Worm (Caenorhabditis elegans): ENCODE results near the gene tag-180.

tag-180 gene

DNA sequence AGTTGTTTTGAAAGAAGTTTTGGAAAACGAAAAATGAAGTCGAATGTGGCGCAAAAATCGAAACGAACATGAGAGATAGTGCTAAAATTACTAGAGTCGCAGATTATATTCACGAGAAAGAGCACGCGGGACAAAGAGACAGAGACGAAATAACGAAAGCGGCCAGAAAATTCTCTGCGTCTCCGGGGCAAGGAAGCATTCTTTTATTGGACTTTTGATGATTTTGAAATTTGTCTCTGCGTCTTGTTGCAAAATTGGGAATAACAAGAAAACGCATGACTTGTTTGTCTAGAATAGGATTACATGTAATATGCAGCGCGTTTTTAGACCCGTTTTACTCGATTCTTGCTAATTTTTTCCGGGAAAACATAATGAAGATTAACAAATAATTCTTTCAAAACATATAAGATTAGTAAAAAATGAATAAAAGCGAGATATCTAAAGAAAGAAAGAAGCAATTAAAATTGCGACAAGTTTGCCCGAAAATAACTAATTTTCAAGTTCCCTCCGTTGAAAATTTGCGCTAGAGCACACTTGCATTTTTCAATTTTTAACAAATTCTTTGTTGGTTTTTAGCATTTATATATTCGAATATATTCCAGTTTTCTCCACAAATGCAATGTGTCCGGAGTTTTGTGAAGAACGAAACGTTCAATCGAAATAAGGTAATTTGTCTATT, 18.8 kb upstream of the tag-180 start, which contains the start of the genes B0491.6 and pigm-1 (continued):
- TF ChIP-seq lir-3 (tag; optimal IDR thresholded peaks at IDR 0.05; ENCODE audit: poor library complexity) (peak; percentile 30), aha-1 (tag; optimal IDR thresholded peaks at IDR 0.05) (no peak), vab-15 (tag; optimal IDR thresholded peaks at IDR 0.05) (no peak), nhr-237 (tag; optimal IDR thresholded peaks at IDR 0.05) (no peak), fkh-10 (GFP tag; optimal IDR thresholded peaks at IDR 0.05) (peak; percentile 76), ceh-90 (tag; optimal IDR thresholded peaks at IDR 0.05) (peak; percentile 6), sox-4 (tag; optimal IDR thresholded peaks at IDR 0.05) (peak; percentile 75), swsn-7 (tag; optimal IDR thresholded peaks at IDR 0.05) (peak; percentile 77), pag-3 (tag; optimal IDR thresholded peaks at IDR 0.05; ENCODE audit: borderline replicate concordance, insufficient read depth) (no peak), ztf-11 (tag; optimal IDR thresholded peaks at IDR 0.05) (no peak), elt-3 (tag; optimal IDR thresholded peaks at IDR 0.05) (peak in 1 of 6 experiments; percentile 52), dsc-1 (tag; optimal IDR thresholded peaks at IDR 0.05) (peak; percentile 98), nhr-47 (tag; optimal IDR thresholded peaks at IDR 0.05) (peak; percentile 89), ceh-63 (GFP tag; optimal IDR thresholded peaks at IDR 0.05) (no peak), mab-9 (GFP tag; IDR thresholded peaks at IDR 0.05) (no peak)

DNA sequence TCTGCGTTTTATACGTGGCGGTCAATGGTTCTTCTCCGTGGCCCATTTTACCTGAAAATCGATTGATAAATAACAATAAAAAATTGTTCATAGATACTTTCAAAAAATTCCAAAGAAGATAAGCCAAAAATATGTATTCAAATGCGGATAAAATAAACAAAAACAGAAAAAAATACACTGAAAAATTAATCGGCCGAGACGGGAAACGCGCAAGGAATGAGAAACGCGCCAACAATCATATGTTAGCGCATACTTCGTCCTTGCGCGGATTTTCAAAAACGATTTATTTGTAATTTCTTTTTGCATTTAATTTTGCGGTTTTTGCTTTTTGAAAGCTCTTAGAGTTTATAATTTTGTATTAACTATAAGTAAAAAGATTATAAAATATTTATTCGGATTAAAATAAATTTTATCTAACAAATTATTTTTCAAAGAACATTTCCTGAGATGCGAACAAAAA, 16.4 kb upstream of the tag-180 start, which contains the start of gene nduf-11:
nduf-11 (minus strand) TSS at position 51 of the 460 bp plus-strand sequence.
- TF ChIP-seq fkh-4 (tag; optimal IDR thresholded peaks at IDR 0.05; ENCODE audit: borderline replicate concordance): peak; percentile 43
- peak; percentile 89 for TF ChIP-seq nhr-19 (GFP tag; conservative IDR thresholded peaks at IDR 0.05)
- TF ChIP-seq grh-1 (GFP tag; IDR thresholded peaks at IDR 0.05): peak; percentile 90
- peak; percentile 91 for TF ChIP-seq skn-1 (tag; optimal IDR thresholded peaks at IDR 0.05)
- peak; percentile 69 for TF ChIP-seq ama-1 (optimal IDR thresholded peaks at IDR 0.05)
- TF ChIP-seq elt-3 (tag; optimal IDR thresholded peaks at IDR 0.05): peak in 2 of 6 experiments; percentile 64 to 91
- no peak for TF ChIP-seq nhr-28 (tag; optimal IDR thresholded peaks at IDR 0.05)
- TF ChIP-seq lin-15B (tag; optimal IDR thresholded peaks at IDR 0.05): peak; percentile 69
- TF ChIP-seq nhr-85 (tag): peak; percentile 94
- TF ChIP-seq elt-2 (tag; optimal IDR thresholded peaks at IDR 0.05): peak; percentile 74
- TF ChIP-seq dpl-1 (GFP tag; optimal IDR thresholded peaks at IDR 0.05): peak; percentile 97 to 98 (median 97)
- TF ChIP-seq lin-13 (GFP tag; optimal IDR thresholded peaks at IDR 0.05): peak; percentile 75
- TF ChIP-seq efl-3 (GFP tag; optimal IDR thresholded peaks at IDR 0.05): peak; percentile 8
- TF ChIP-seq hpl-2 (GFP tag; optimal IDR thresholded peaks at IDR 0.05): no peak
- TF ChIP-seq lin-35 (GFP tag; optimal IDR thresholded peaks at IDR 0.05): peak; percentile 95 to 98
- peak; percentile 74 for TF ChIP-seq lir-3 (tag; optimal IDR thresholded peaks at IDR 0.05; ENCODE audit: poor library complexity)
- TF ChIP-seq unc-30 (tag; optimal IDR thresholded peaks at IDR 0.05): no peak
- TF ChIP-seq fkh-8 (tag; optimal IDR thresholded peaks at IDR 0.05): peak; percentile 71
- peak; percentile 56 for TF ChIP-seq egl-13 (tag; optimal IDR thresholded peaks at IDR 0.05)
- TF ChIP-seq snu-23 (GFP tag; optimal IDR thresholded peaks at IDR 0.05): peak; percentile 91
- peak; percentile 70 for TF ChIP-seq ztf-4 (tag; optimal IDR thresholded peaks at IDR 0.05)
- no peak for TF ChIP-seq hlh-17 (GFP tag; optimal IDR thresholded peaks at IDR 0.05; ENCODE audit: borderline replicate concordance)
- TF ChIP-seq lin-39 (tag; optimal IDR thresholded peaks at IDR 0.05): peak; percentile 88
- TF ChIP-seq pag-3 (tag; optimal IDR thresholded peaks at IDR 0.05; ENCODE audit: borderline replicate concordance, insufficient read depth): no peak
- peak; percentile 87 for TF ChIP-seq swsn-7 (tag; optimal IDR thresholded peaks at IDR 0.05)
- no peak for TF ChIP-seq nhr-12 (tag; optimal IDR thresholded peaks at IDR 0.05)
- peak; percentile 92 for TF ChIP-seq rnt-1 (tag; optimal IDR thresholded peaks at IDR 0.05)
- TF ChIP-seq ets-5 (GFP tag; IDR thresholded peaks at IDR 0.05): no peak
- TF ChIP-seq isw-1 (GFP tag; IDR thresholded peaks at IDR 0.05): peak; percentile 84
- TF ChIP-seq Y116A8C.19 (tag; optimal IDR thresholded peaks at IDR 0.05; ENCODE audit: borderline replicate concordance): no peak
- TF ChIP-seq mep-1 (tag; optimal IDR thresholded peaks at IDR 0.05): peak; percentile 93
- TF ChIP-seq nhr-90 (tag; optimal IDR thresholded peaks at IDR 0.05; ENCODE audit: poor library complexity): peak; percentile 87
- peak; percentile 85 for TF ChIP-seq lin-14 (GFP tag; optimal IDR thresholded peaks at IDR 0.05)
- peak; percentile 93 for TF ChIP-seq nhr-71 (tag; optimal IDR thresholded peaks at IDR 0.05)
- TF ChIP-seq efl-1 (optimal IDR thresholded peaks at IDR 0.05): peak; percentile 75 to 98
- TF ChIP-seq efl-1 (GFP tag; optimal IDR thresholded peaks at IDR 0.05 in 1 of 2): peak; percentile 96 to 100
- TF ChIP-seq C04F5.9 (tag; optimal IDR thresholded peaks at IDR 0.05): peak; percentile 72
- TF ChIP-seq ceh-90 (tag; optimal IDR thresholded peaks at IDR 0.05): peak; percentile 36
- peak; percentile 70 for TF ChIP-seq blmp-1 (tag; optimal IDR thresholded peaks at IDR 0.05)

Measured in whole organism, L1 larva.